Fruit fly (Drosophila melanogaster): ENCODE measurements around the gene CecB.

- TF ChIP-seq CG32264 (GFP tag; optimal IDR thresholded peaks at IDR 0.05) (no peak), OdsH (GFP tag; optimal IDR thresholded peaks at IDR 0.05) (peak; percentile 29), h (GFP tag; optimal IDR thresholded peaks at IDR 0.05) (peak; percentile 71), Myc (optimal IDR thresholded peaks at IDR 0.05) (no peak), lola (GFP tag; optimal IDR thresholded peaks at IDR 0.05) (no peak), Rel (GFP tag; optimal IDR thresholded peaks at IDR 0.05) (no peak), Rel (tag; optimal IDR thresholded peaks at IDR 0.05) (no peak), Hnf4 (GFP tag; optimal IDR thresholded peaks at IDR 0.05) (no peak), tai (GFP tag; optimal IDR thresholded peaks at IDR 0.05) (no peak)
Observed at dm6 chr3R:30256233-30256632, 42.6 kb upstream of the CecB start.
